Fruit fly (Drosophila melanogaster) whole organism: Measurements from ENCODE around the gene CG15483.

Source experiments
- CG8478 ChIP-seq: fragments of >200 bp; optimal IDR thresholded peaks from 2 replicates; lab custom pipeline; 2018; ENCODE audit warnings: inconsistent platforms
- Dll ChIP-seq: fragments of >200 bp; optimal IDR thresholded peaks from 2 replicates; lab custom pipeline; 2017
- EcR ChIP-seq, 2 experiments: fragments of >200 bp; optimal IDR thresholded peaks; 2 replicates each; lab custom pipeline; 2017; ENCODE audit warnings: missing biosample characterization in 2 of 2, missing genetic modification characterization in 2 of 2, missing genetic modification reagents in 2 of 2
- pan ChIP-seq: fragments of >200 bp; optimal IDR thresholded peaks from 2 replicates; lab custom pipeline; 2017
- psq ChIP-seq: fragments of >200 bp; optimal IDR thresholded peaks from 2 replicates; lab custom pipeline; 2017
- usp ChIP-seq: fragments of >200 bp; optimal IDR thresholded peaks from 2 replicates; lab custom pipeline; 2017; ENCODE audit warnings: missing biosample characterization, missing genetic modification characterization, mixed read lengths

DNA sequence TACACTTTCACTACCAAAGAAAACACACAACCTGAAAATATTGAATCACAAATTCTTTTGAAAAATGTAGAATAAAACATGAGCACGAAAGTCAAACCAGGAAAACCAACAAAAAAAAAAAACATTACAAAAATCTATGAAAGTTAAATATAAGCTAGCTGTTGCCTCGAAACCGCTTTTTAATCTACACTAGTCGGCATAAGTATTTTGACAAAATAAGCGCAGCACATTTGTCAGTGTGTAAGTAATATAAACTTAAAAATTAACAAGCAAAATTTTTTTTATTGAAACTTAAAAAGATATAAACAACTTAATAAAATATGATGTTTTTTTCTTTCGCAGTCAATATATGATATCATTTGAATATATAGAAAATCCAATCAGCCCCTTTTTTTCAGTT, 48.8 kb downstream of the CG15483 start, which contains the start of gene CG5787:
- no peak for TF ChIP-seq CG8478 (lab: Kevin White, UChicago)
- TF ChIP-seq psq (lab: Kevin White, UChicago), result no peak
- TF ChIP-seq EcR (GFP tag; optimal IDR thresholded peaks at IDR 0.05; lab: Kevin White, UChicago), result no peak
- no peak for TF ChIP-seq usp (GFP tag; lab: Kevin White, UChicago)
- TF ChIP-seq pan (lab: Kevin White, UChicago), result no peak
- TF ChIP-seq Dll (lab: Kevin White, UChicago), result no peak
